Fruit fly (Drosophila melanogaster) whole organism, pupa: Measurements from ENCODE around the gene Sec71.

Source experiments
- CG14655 ChIP-seq: fragments of 200-800 bp; sonication (Bioruptor generic); optimal IDR thresholded peaks from 3 replicates; lab custom pipeline; 2017; ENCODE audit warnings: mild to moderate bottlenecking, missing biosample characterization, missing genetic modification reagents, missing genetic modification characterization
- CG17806 ChIP-seq: fragments of 200-800 bp; sonication (Bioruptor generic); optimal IDR thresholded peaks from 2 replicates; lab custom pipeline; 2018; ENCODE audit warnings: missing biosample characterization, mild to moderate bottlenecking, missing genetic modification characterization, moderate library complexity
- CG4496 ChIP-seq: fragments of 200-800 bp; sonication (Bioruptor generic); IDR thresholded peaks from 3 replicates; pipeline ENCODE4 v1.3.6; 2022; ENCODE audit warnings: missing biosample characterization, missing genetic modification characterization
- CG8159 ChIP-seq: fragments of 200-800 bp; sonication (Bioruptor generic); optimal IDR thresholded peaks from 3 replicates; lab custom pipeline; 2018; ENCODE audit warnings: missing biosample characterization, mild to moderate bottlenecking, missing genetic modification characterization, moderate library complexity
- CG8301 ChIP-seq: fragments of 200-800 bp; sonication (Bioruptor generic); optimal IDR thresholded peaks from 2 replicates; lab custom pipeline; 2018; ENCODE audit warnings: missing biosample characterization, mild to moderate bottlenecking, missing genetic modification characterization
- CG9948 ChIP-seq: fragments of 200-800 bp; sonication (Bioruptor generic); optimal IDR thresholded peaks from 2 replicates; lab custom pipeline; 2018; ENCODE audit warnings: missing biosample characterization, mild to moderate bottlenecking, missing genetic modification characterization, moderate library complexity
- EcR ChIP-seq: fragments of 200-800 bp; sonication (Bioruptor generic); optimal IDR thresholded peaks from 3 replicates; lab custom pipeline; 2019; ENCODE audit warnings: missing biosample characterization, missing genetic modification characterization, mild to moderate bottlenecking, moderate library complexity, missing genetic modification reagents
- Pif1A ChIP-seq: fragments of 200-800 bp; sonication (Bioruptor generic); optimal IDR thresholded peaks from 3 replicates; lab custom pipeline; 2016; ENCODE audit warnings: missing biosample characterization, missing genetic modification characterization
- Snoo ChIP-seq: fragments of 200-800 bp; sonication (Bioruptor generic); optimal IDR thresholded peaks from 3 replicates; lab custom pipeline; 2017; ENCODE audit warnings: missing biosample characterization, mild to moderate bottlenecking, missing genetic modification characterization, inconsistent platforms
- fd96Ca ChIP-seq: fragments of 200-800 bp; sonication (Bioruptor generic); IDR thresholded peaks from 3 replicates; pipeline ENCODE4 v1.3.6; 2022; ENCODE audit warnings: missing biosample characterization, missing genetic modification characterization
- gl ChIP-seq: fragments of 200-800 bp; sonication (Bioruptor generic); optimal IDR thresholded peaks from 2 replicates; lab custom pipeline; 2018; ENCODE audit warnings: missing biosample characterization, mild to moderate bottlenecking, missing genetic modification characterization

dm6 chr2L:13776928-13777686 lies 16.2 kb upstream of the Sec71 start:
- TF ChIP-seq CG8301 (tag; lab: Kevin White, UChicago) (no peak), CG8159 (tag; lab: Kevin White, UChicago) (no peak), Snoo (tag; lab: Kevin White, UChicago) (no peak), gl (tag; lab: Kevin White, UChicago) (no peak), Pif1A (no peak), EcR (peak; percentile 85), CG9948 (no peak), CG14655 (no peak), CG4496 (0 out of 3 replicates have a peak, but pooled peaks have one; percentile 42), CG17806 (no peak), fd96Ca (GFP tag; lab: Robert Waterston, UW) (no peak)
